Worm (Caenorhabditis elegans) whole organism, L4/young adult: ENCODE results near the gene F53A9.1.

ENCODE experiments used
- W03F9.2 ChIP-seq: fragments of 150-350 bp; optimal IDR thresholded peaks from 2 replicates; lab custom pipeline; 2014; ENCODE audit warnings: missing biosample characterization, missing genetic modification characterization
- dao-5 ChIP-seq: sonication (generic microtip); optimal IDR thresholded peaks from 2 replicates; lab custom pipeline; 2016; ENCODE audit warnings: missing genotype, missing genetic modification characterization, moderate library complexity, missing compliant biosample characterization
- him-1 ChIP-seq: sonication (generic microtip); optimal IDR thresholded peaks from 2 replicates; lab custom pipeline; 2016; ENCODE audit warnings: missing genotype, missing genetic modification reagents, missing genetic modification characterization, missing compliant biosample characterization

DNA sequence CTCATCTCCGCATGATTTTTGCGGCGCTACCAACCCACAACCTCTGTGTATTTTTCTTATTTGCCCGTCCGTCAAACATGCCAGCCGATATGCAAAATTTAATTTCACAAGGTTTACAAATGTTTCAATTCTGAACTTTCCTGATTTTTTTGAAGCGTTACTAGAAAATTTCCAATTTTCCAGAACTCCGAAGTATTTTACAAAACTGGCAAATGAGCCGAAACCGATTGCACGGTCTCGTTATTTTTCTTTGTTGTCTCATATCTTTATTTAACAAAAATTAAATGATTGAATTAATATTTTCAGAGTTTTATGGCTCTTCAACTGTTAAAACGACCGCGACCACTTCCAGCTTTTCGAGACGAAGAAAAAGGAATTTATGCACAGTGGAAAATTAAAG, 3.3 kb upstream of the F53A9.1 start, which contains the start of gene F53A9.3:
- TF ChIP-seq him-1 (no peak), W03F9.2 (no peak), dao-5 (no peak)
